Fruit fly (Drosophila melanogaster) whole organism, wandering third instar larva: Measurements from ENCODE around the gene Tctp.

ENCODE experiments used
- Abd-B ChIP-seq: fragments of >200 bp; optimal IDR thresholded peaks from 2 replicates; lab custom pipeline; 2017; ENCODE audit warnings: missing biosample characterization, missing genetic modification characterization
- CG32264 ChIP-seq: fragments of 200-800 bp; sonication (Bioruptor generic); optimal IDR thresholded peaks from 2 replicates; lab custom pipeline; 2016; ENCODE audit warnings: missing biosample characterization, missing genetic modification characterization
- CG9705 ChIP-seq: fragments of 200-800 bp; sonication (Bioruptor generic); optimal IDR thresholded peaks from 2 replicates; lab custom pipeline; 2018; ENCODE audit warnings: missing biosample characterization, mild to moderate bottlenecking, missing genetic modification characterization
- CrebA ChIP-seq: fragments of 200-800 bp; sonication (Bioruptor generic); optimal IDR thresholded peaks from 2 replicates; lab custom pipeline; 2016; ENCODE audit warnings: missing biosample characterization, mild to moderate bottlenecking, missing genetic modification characterization, borderline replicate concordance
- Dfd ChIP-seq: fragments of >200 bp; optimal IDR thresholded peaks from 2 replicates; lab custom pipeline; 2017; ENCODE audit warnings: missing biosample characterization, missing genetic modification characterization
- Dif ChIP-seq: fragments of 200-275, 200-300 bp; sonication (Bioruptor generic); optimal IDR thresholded peaks from 2 replicates; lab custom pipeline; 2018; ENCODE audit warnings: missing biosample characterization, missing genetic modification characterization; ENCODE audit not compliant: partially characterized antibody
- GATAd ChIP-seq: sonication (Bioruptor generic); optimal IDR thresholded peaks from 2 replicates; lab custom pipeline; 2016; ENCODE audit warnings: missing biosample characterization, missing genetic modification characterization
- Hnf4 ChIP-seq: fragments of 200-800 bp; sonication (Bioruptor generic); optimal IDR thresholded peaks from 2 replicates; lab custom pipeline; 2016; ENCODE audit warnings: missing biosample characterization, mild to moderate bottlenecking, missing genetic modification characterization
- Hr78 ChIP-seq: fragments of >200 bp; optimal IDR thresholded peaks from 2 replicates; lab custom pipeline; 2017; ENCODE audit warnings: missing biosample characterization, missing genetic modification characterization
- Hr83 ChIP-seq: fragments of 200-300 bp; sonication (Bioruptor generic); optimal IDR thresholded peaks from 2 replicates; lab custom pipeline; 2016; ENCODE audit warnings: missing biosample characterization, mild to moderate bottlenecking, missing genetic modification characterization, moderate library complexity; ENCODE audit not compliant: poor library complexity, severe bottlenecking
- Mio ChIP-seq: sonication (Bioruptor generic); optimal IDR thresholded peaks from 2 replicates; lab custom pipeline; 2016; ENCODE audit warnings: missing biosample characterization, missing genetic modification characterization
- Myc ChIP-seq: fragments of >200 bp; optimal IDR thresholded peaks from 2 replicates; lab custom pipeline; 2017
- N ChIP-seq: fragments of >200 bp; optimal IDR thresholded peaks from 2 replicates; lab custom pipeline; 2018; ENCODE audit warnings: missing biosample characterization, missing external identifiers, missing genetic modification characterization
- Rel ChIP-seq, 2 experiments: fragments of 200-800 bp; sonication (Bioruptor generic) in 1 of 2; optimal IDR thresholded peaks; 2 replicates in 1 of 2; 3 replicates in 1 of 2; lab custom pipeline; 2016 to 2019; ENCODE audit warnings: mild to moderate bottlenecking in 2 of 2, missing biosample characterization in 2 of 2, missing genetic modification characterization in 2 of 2, moderate library complexity in 1 of 2
- Sp1 ChIP-seq: fragments of 200-800 bp; sonication (Bioruptor generic); optimal IDR thresholded peaks from 3 replicates; lab custom pipeline; 2019; ENCODE audit warnings: missing biosample characterization, mild to moderate bottlenecking, missing genetic modification characterization, moderate library complexity
- br ChIP-seq: fragments of 200-800 bp; sonication (Bioruptor generic); optimal IDR thresholded peaks from 2 replicates; lab custom pipeline; 2016; ENCODE audit warnings: missing biosample characterization, missing genetic modification characterization
- brk ChIP-seq: fragments of 200-800 bp; sonication (Bioruptor generic); optimal IDR thresholded peaks from 2 replicates; lab custom pipeline; 2016; ENCODE audit warnings: missing biosample characterization, mild to moderate bottlenecking, missing genetic modification characterization
- dl ChIP-seq, 2 experiments: fragments of 175-275, 200-275 bp in 1 of 2; fragments of 200-275 bp in 1 of 2; sonication (Bioruptor generic); optimal IDR thresholded peaks; lab custom pipeline; 2018; ENCODE audit warnings: mild to moderate bottlenecking in 2 of 2, missing biosample characterization in 2 of 2, missing genetic modification characterization in 2 of 2, moderate library complexity in 2 of 2; ENCODE audit not compliant: partially characterized antibody in 2 of 2, insufficient read depth in 1 of 2
- dmrt93B ChIP-seq: fragments of 200-800 bp; sonication (Bioruptor generic); optimal IDR thresholded peaks from 2 replicates; lab custom pipeline; 2018; ENCODE audit warnings: missing biosample characterization, mild to moderate bottlenecking, missing genetic modification characterization
- dsf ChIP-seq: sonication (Bioruptor generic); optimal IDR thresholded peaks from 2 replicates; lab custom pipeline; 2016; ENCODE audit warnings: missing biosample characterization, missing genetic modification characterization, borderline replicate concordance
- ey ChIP-seq: fragments of 200-800 bp; sonication (Bioruptor generic); optimal IDR thresholded peaks from 2 replicates; lab custom pipeline; 2016; ENCODE audit warnings: missing biosample characterization, missing genetic modification characterization
- fru ChIP-seq: fragments of 200-800 bp; sonication (Bioruptor generic); optimal IDR thresholded peaks from 3 replicates; lab custom pipeline; 2016; ENCODE audit warnings: missing biosample characterization, mild to moderate bottlenecking, missing genetic modification characterization
- lola ChIP-seq: fragments of >200 bp; optimal IDR thresholded peaks from 2 replicates; lab custom pipeline; 2017; ENCODE audit warnings: missing biosample characterization, missing genetic modification characterization
- pan ChIP-seq: fragments of >200 bp; optimal IDR thresholded peaks from 2 replicates; lab custom pipeline; 2017
- psq ChIP-seq: fragments of 200-800 bp; sonication (Bioruptor generic); optimal IDR thresholded peaks from 3 replicates; lab custom pipeline; 2017; ENCODE audit warnings: missing biosample characterization, mild to moderate bottlenecking, missing genetic modification characterization, moderate library complexity
- rgr ChIP-seq: fragments of 200-800 bp; sonication (Bioruptor generic); optimal IDR thresholded peaks from 3 replicates; lab custom pipeline; 2016; ENCODE audit warnings: missing biosample characterization, mild to moderate bottlenecking, missing genetic modification characterization
- tai ChIP-seq: sonication (Bioruptor generic); optimal IDR thresholded peaks from 2 replicates; lab custom pipeline; 2016; ENCODE audit warnings: missing biosample characterization, missing genetic modification characterization
- usp ChIP-seq: fragments of >200 bp; optimal IDR thresholded peaks from 2 replicates; lab custom pipeline; 2017; ENCODE audit warnings: missing biosample characterization, missing genetic modification characterization

Gene Tctp

DNA sequence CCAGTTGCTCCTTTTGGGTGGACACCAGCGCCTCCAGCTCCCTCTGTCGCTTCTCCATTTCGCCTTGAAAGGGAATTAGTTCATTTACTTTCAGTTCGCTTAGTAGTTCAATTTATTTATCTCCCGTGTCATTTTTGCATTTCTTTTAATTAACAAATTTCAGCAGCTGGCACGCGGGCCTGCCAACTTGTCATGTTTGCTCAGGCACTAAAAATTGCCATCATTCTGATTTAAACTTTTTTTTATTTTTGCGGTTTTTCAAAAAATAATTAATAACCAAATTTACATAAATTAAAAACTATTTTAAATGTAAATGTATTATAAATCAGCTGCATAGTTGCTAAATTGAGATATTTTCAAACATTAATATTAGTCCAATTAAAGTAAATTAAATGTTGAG lies 20.3 kb downstream of the Tctp start, which contains the start of gene GCC88:
GCC88 (minus strand) TSS at position 209 of the 400 bp plus-strand sequence.
- TF ChIP-seq Hr78 (GFP tag; lab: Kevin White, UChicago): no peak

DNA sequence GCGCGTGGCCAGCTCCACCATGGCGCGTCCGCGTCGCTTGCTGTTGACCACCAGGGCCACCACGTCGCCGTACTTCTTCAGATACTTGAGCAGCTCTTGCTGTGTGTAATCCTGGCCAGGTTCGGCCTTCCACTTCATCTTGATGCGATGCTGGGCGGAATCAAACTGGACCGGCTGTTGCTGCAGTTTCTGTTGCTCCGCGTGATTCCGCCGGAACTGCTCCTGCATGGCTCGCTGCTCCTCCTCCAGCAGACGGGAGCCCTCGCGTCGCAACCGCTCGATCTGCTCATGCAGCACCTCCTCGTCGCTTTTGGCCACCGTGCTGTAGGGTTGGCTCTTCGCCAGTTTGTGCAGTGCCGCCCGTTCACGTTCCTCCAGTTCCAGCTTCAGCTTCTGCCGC lies 21.0 kb downstream of the Tctp start:
- TF ChIP-seq brk (GFP tag; lab: Kevin White, UChicago) (no peak), CG9705 (no peak), Mio (GFP tag; lab: Kevin White, UChicago) (no peak), Hr83 (GFP tag; lab: Kevin White, UChicago) (no peak), N (GFP tag; lab: Kevin White, UChicago) (no peak), dl (GFP tag; optimal IDR thresholded peaks at IDR 0.05; lab: Kevin White, UChicago; ENCODE audit: insufficient read depth in 1 of 2, partially characterized antibody in 2 of 2) (no peak), usp (GFP tag; lab: Kevin White, UChicago) (no peak), pan (lab: Kevin White, UChicago) (no peak), tai (GFP tag; lab: Kevin White, UChicago) (no peak), Abd-B (no peak), psq (GFP tag; lab: Kevin White, UChicago) (no peak), dmrt93B (GFP tag; lab: Kevin White, UChicago) (no peak), CG32264 (no peak), Sp1 (GFP tag; lab: Kevin White, UChicago) (no peak), GATAd (GFP tag; lab: Kevin White, UChicago) (no peak), br (GFP tag; lab: Kevin White, UChicago) (no peak), Dfd (GFP tag; lab: Kevin White, UChicago) (no peak)

DNA sequence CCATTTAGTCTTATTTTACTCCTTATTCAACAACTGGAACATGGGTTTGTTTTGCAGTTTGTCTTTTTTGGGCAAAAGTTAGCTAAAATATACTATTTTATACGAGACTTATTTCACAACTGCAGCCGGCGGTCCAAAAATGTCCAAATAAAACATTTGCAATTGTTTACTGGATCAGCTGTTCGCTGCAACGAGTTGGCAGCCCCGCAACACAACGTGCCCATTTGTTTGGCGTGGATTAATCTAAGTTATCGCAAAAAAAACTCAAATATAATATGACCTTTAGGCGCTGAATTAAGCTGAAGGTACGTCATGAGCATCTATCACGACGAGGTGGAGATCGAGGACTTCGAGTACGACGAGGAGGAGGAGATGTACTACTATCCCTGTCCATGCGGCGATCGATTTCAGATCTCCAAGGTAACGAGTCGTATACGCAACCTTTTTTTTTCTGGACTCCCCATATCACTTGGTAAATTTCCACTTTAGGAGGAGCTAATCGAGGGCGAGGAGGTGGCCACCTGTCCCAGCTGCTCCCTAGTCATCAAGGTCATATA lies 21.7 kb downstream of the Tctp start, which contains the start of the genes CG17187 and Dph3:
CG17187 (minus strand) TSS at position 175 of the 557 bp plus-strand sequence.
Dph3 (plus strand) TSS at position 208 of the 557 bp plus-strand sequence.
- no peak for TF ChIP-seq brk (GFP tag; lab: Kevin White, UChicago)
- peak; percentile 2 for TF ChIP-seq Myc (lab: Kevin White, UChicago)
- no peak for TF ChIP-seq Rel (GFP tag; optimal IDR thresholded peaks at IDR 0.05; lab: Kevin White, UChicago)
- peak; percentile 37 for TF ChIP-seq Rel (tag; optimal IDR thresholded peaks at IDR 0.05; lab: Kevin White, UChicago)

dm6 chr3R:11234918-11235371 lies 24.9 kb downstream of the Tctp start, which contains the start of the genes Arfip and CG17721:
Arfip (minus strand) TSS chr3R:11235013.
CG17721 (plus strand) TSS chr3R:11235140.
- TF ChIP-seq Rel (GFP tag; optimal IDR thresholded peaks at IDR 0.05; lab: Kevin White, UChicago): no peak
- peak; percentile 98 for TF ChIP-seq Rel (tag; optimal IDR thresholded peaks at IDR 0.05; lab: Kevin White, UChicago)
- no peak for TF ChIP-seq Hnf4 (GFP tag; lab: Kevin White, UChicago)
- no peak for TF ChIP-seq CG9705
- TF ChIP-seq, all 38 proteins: peak for 1

- TF ChIP-seq N (GFP tag; lab: Kevin White, UChicago) (no peak), Hr83 (GFP tag; lab: Kevin White, UChicago) (peak; percentile 31), rgr (GFP tag; lab: Kevin White, UChicago) (no peak)
These were observed 26.0 kb downstream of the Tctp start, which contains the start of gene CG31441 for dm6 chr3R:11236041-11236440. CG31441 (plus strand) TSS chr3R:11236286.

DNA sequence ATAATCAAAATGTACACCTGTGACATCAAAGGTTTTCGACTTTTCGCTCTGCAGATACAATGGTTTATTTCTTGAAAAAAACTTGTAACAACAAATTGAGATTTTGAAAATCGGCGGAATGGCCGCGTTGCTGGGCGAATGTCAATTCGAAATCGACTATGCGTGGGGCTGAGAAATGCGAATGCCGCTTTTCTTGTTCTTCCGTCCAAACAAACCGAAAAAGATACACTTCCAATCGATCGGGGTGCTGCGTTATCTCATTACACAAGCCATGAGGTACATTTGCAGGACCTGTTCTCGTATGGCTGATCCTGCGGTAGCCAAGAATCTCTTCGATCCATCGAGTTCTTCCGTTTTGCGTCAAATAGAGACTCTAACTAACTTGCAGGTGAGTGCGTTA lies 27.6 kb downstream of the Tctp start, which contains the start of gene CG31388:
CG31388 (plus strand) TSS at position 218 of the 400 bp plus-strand sequence.
- TF ChIP-seq Dif (GFP tag; lab: Kevin White, UChicago) (no peak), CrebA (GFP tag; lab: Kevin White, UChicago) (no peak), br (GFP tag; lab: Kevin White, UChicago) (no peak), N (GFP tag; lab: Kevin White, UChicago) (no peak), Myc (lab: Kevin White, UChicago) (peak; percentile 35)
- TF ChIP-seq, all 38 proteins: peak for 1

DNA sequence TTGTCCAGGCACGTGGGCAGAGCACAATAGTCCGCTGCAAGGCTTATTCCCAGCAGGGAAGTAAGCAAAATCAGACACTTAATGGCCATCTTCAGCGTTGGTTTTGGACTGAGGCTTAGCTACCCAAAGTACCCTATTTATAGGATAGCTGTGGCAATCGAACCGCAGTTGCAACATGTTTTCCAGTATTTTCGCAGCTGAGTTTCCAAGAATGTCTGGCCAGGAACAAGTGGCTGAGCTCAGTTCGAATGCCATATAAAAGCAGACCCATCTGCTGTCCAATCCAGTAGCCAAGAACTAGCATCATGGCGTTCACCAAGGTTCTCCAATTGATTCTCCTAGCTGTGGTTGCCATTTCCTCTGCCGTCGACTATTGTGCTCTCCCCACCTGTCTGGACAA lies 30.8 kb downstream of the Tctp start, which contains the start of the genes scpr-B and scpr-A:
scpr-B (minus strand) TSS at position 101 of the 400 bp plus-strand sequence.
scpr-A (plus strand) TSS at position 293 of the 400 bp plus-strand sequence.
- TF ChIP-seq dsf (GFP tag; lab: Kevin White, UChicago) (no peak), fru (GFP tag; lab: Kevin White, UChicago) (no peak), dmrt93B (GFP tag; lab: Kevin White, UChicago) (no peak), Mio (GFP tag; lab: Kevin White, UChicago) (no peak), N (GFP tag; lab: Kevin White, UChicago) (no peak), Hr83 (GFP tag; lab: Kevin White, UChicago) (no peak), br (GFP tag; lab: Kevin White, UChicago) (no peak), lola (GFP tag; lab: Kevin White, UChicago) (no peak), psq (GFP tag; lab: Kevin White, UChicago) (no peak), Hr78 (GFP tag; lab: Kevin White, UChicago) (no peak), ey (no peak), GATAd (GFP tag; lab: Kevin White, UChicago) (no peak), CG32264 (no peak)
